Worm (Caenorhabditis elegans): ENCODE data around the gene twk-26.
A peak's percentile ranks its signal among the peaks of the same experiment; 100 is the strongest.

Gene twk-26

DNA sequence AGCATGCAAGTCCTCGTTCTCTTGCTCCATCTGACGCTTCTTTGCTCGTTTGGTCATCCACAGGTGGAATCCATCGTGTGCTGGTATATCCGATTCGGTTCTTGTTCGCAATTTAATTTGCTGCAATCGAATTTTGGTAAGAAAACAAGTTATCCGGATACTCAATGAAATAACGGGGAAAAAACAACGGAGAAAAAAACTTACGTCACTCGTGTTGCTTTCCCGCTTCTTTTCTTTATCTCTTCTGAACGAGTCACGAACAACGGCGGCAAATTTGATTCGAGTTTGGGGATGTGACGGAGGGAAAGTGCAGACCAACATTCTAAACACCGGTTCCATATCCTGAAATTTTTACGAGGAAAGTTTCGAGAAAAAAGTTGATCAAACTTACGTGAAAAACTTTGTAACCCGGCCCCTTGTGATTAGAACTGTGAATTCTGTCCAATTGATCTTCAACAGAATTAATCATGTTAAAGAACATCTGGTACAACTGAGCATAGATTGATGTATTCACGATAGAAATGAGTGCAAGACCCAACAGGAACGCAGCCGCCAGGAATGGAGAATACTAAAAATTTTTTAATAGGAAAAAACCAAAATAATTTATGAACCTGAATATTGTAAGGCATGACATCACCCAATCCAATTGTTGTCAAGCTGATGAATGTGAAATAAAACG, 3.2 kb downstream of the twk-26 start:
- TF ChIP-seq tbx-11 (GFP tag; IDR thresholded peaks at IDR 0.05), result no peak

DNA sequence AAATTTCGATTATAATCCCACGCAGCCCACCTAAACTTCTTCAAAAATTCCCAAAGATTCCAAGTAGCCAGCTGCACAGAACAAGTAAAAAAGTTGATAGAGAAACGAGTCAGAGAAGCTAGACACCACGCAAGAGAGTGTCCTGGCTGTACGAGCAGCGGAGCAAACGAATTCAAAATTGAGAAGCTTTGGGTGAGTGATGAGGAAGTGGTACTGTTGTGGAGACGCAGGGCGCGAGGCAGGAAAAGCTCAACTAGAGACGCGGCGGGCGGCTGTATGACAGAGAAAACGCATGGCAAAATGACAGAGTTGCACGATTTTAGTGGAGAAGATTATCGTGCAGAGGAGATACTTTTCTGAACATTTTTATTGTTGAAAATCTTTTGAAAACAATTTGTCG, 5.4 kb downstream of the twk-26 start:
- TF ChIP-seq tbx-37 (GFP tag; conservative IDR thresholded peaks at IDR 0.05) (no peak), scrt-1 (GFP tag; IDR thresholded peaks at IDR 0.05) (no peak), ceh-36 (tag; optimal IDR thresholded peaks at IDR 0.05) (no peak), F13C5.2 (tag; optimal IDR thresholded peaks at IDR 0.05) (no peak), ceh-13 (GFP tag; optimal IDR thresholded peaks at IDR 0.05) (no peak), B0310.2 (tag; optimal IDR thresholded peaks at IDR 0.05) (no peak), flt-1 (GFP tag; IDR thresholded peaks at IDR 0.05) (no peak), tbx-11 (GFP tag; IDR thresholded peaks at IDR 0.05) (no peak), hmbx-1 (tag; optimal IDR thresholded peaks at IDR 0.05) (no peak), sea-1 (GFP tag; conservative IDR thresholded peaks at IDR 0.05) (no peak), hmg-4 (GFP tag; optimal IDR thresholded peaks at IDR 0.05) (no peak), aly-1 (tag; optimal IDR thresholded peaks at IDR 0.05) (no peak), ama-1 (optimal IDR thresholded peaks at IDR 0.05) (no peak), ets-7 (tag; optimal IDR thresholded peaks at IDR 0.05) (no peak), hnd-1 (tag; optimal IDR thresholded peaks at IDR 0.05) (no peak), tra-4 (tag; optimal IDR thresholded peaks at IDR 0.05) (no peak), pes-1 (GFP tag; IDR thresholded peaks at IDR 0.05) (no peak)

DNA sequence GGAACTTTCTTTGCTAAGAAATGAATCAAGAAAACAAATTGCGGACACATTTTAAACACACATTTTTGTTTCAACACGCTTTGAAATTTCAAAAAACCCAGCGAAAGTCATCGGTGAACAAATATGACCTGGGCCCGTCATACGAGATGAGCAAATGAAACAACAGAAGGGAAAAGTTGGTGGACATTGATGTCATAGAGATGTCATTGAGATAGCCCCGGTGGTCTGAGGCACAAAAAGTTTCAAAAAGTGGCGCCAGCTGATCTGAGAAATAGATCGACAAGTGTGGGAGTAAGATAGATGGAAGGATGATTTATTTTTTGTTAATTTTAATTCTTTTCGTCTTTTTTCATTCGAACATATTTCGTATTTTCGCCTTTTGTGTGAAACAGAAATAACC, 5.9 kb downstream of the twk-26 start:
- no peak for TF ChIP-seq sea-1 (GFP tag; conservative IDR thresholded peaks at IDR 0.05)
- no peak for TF ChIP-seq hmbx-1 (tag; optimal IDR thresholded peaks at IDR 0.05)
- TF ChIP-seq tbx-37 (GFP tag; conservative IDR thresholded peaks at IDR 0.05), result no peak
- TF ChIP-seq F13C5.2 (tag; optimal IDR thresholded peaks at IDR 0.05), result no peak
- TF ChIP-seq hnd-1 (tag; optimal IDR thresholded peaks at IDR 0.05), result no peak
- no peak for TF ChIP-seq hmg-4 (GFP tag; optimal IDR thresholded peaks at IDR 0.05)
- no peak for TF ChIP-seq ama-1 (optimal IDR thresholded peaks at IDR 0.05)
- no peak for TF ChIP-seq tra-4 (tag; optimal IDR thresholded peaks at IDR 0.05)
- no peak for TF ChIP-seq scrt-1 (GFP tag; IDR thresholded peaks at IDR 0.05)

DNA sequence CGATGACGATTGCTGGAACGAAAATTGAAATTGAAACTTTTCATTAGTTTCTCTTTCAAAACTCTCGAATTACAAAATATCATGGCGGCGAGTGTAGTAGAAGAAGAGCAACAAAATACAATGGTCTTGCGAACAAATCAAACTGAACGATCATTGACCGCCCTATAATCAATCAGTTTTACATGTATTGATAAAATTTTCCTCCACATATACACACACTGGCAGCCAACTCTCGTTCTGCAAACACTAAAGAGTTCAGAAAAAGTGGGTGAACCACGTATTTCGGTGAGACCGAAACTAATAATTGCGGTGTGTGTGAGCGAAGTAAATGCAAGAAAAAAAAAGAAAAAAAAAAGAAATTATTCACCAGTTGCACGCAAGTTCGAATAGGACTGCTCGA, 7.4 kb downstream of the twk-26 start:
- TF ChIP-seq ama-1 (optimal IDR thresholded peaks at IDR 0.05) (no peak), flt-1 (GFP tag; IDR thresholded peaks at IDR 0.05) (no peak), tra-4 (tag; optimal IDR thresholded peaks at IDR 0.05) (no peak), ceh-13 (GFP tag; optimal IDR thresholded peaks at IDR 0.05) (no peak), ceh-36 (tag; optimal IDR thresholded peaks at IDR 0.05) (no peak), hmg-4 (GFP tag; optimal IDR thresholded peaks at IDR 0.05) (no peak), ets-7 (tag; optimal IDR thresholded peaks at IDR 0.05) (no peak), aly-1 (tag; optimal IDR thresholded peaks at IDR 0.05) (no peak), hnd-1 (tag; optimal IDR thresholded peaks at IDR 0.05) (no peak), tbx-37 (GFP tag; conservative IDR thresholded peaks at IDR 0.05) (no peak), F13C5.2 (tag; optimal IDR thresholded peaks at IDR 0.05) (no peak), hmbx-1 (tag; optimal IDR thresholded peaks at IDR 0.05) (no peak), tbx-11 (GFP tag; IDR thresholded peaks at IDR 0.05) (no peak)

DNA sequence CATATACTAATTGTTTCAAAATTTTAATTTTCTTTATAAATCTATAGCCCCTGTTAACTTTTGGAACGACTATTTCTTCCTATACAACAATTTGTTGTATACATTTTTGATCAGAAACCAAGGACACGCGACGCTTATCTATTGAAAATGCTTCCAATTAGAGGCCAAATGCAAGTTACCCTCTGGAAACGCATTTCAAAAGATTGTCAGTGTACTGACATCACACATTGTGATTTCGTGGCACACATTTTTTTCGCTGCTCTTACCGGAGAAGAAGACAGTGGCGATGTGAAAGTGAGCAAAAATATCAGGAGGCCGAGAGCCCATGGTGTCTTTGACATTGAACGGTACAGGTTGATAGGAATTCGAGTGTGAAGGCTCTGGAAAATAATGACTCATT, 9.2 kb downstream of the twk-26 start, which contains the start of gene cnnm-3:
cnnm-3 (minus strand) TSS at position 382 of the 400 bp plus-strand sequence.
- no peak for TF ChIP-seq hnd-1 (tag; optimal IDR thresholded peaks at IDR 0.05)
- no peak for TF ChIP-seq F13C5.2 (tag; optimal IDR thresholded peaks at IDR 0.05)
- no peak for TF ChIP-seq ceh-13 (GFP tag; optimal IDR thresholded peaks at IDR 0.05)
- TF ChIP-seq flt-1 (GFP tag; IDR thresholded peaks at IDR 0.05), result no peak
- no peak for TF ChIP-seq ama-1 (optimal IDR thresholded peaks at IDR 0.05)
- TF ChIP-seq B0310.2 (tag; optimal IDR thresholded peaks at IDR 0.05), result no peak
- no peak for TF ChIP-seq scrt-1 (GFP tag; IDR thresholded peaks at IDR 0.05)
- TF ChIP-seq tra-4 (tag; optimal IDR thresholded peaks at IDR 0.05), result no peak
- TF ChIP-seq hmg-4 (GFP tag; optimal IDR thresholded peaks at IDR 0.05), result no peak
- no peak for TF ChIP-seq tbx-11 (GFP tag; IDR thresholded peaks at IDR 0.05)
- TF ChIP-seq tbx-37 (GFP tag; conservative IDR thresholded peaks at IDR 0.05), result no peak
- no peak for TF ChIP-seq ets-7 (tag; optimal IDR thresholded peaks at IDR 0.05)
- no peak for TF ChIP-seq ceh-36 (tag; optimal IDR thresholded peaks at IDR 0.05)
- TF ChIP-seq aly-1 (tag; optimal IDR thresholded peaks at IDR 0.05), result no peak
- TF ChIP-seq sea-1 (GFP tag; conservative IDR thresholded peaks at IDR 0.05), result no peak
- TF ChIP-seq pes-1 (GFP tag; IDR thresholded peaks at IDR 0.05), result no peak
- TF ChIP-seq hmbx-1 (tag; optimal IDR thresholded peaks at IDR 0.05), result no peak

DNA sequence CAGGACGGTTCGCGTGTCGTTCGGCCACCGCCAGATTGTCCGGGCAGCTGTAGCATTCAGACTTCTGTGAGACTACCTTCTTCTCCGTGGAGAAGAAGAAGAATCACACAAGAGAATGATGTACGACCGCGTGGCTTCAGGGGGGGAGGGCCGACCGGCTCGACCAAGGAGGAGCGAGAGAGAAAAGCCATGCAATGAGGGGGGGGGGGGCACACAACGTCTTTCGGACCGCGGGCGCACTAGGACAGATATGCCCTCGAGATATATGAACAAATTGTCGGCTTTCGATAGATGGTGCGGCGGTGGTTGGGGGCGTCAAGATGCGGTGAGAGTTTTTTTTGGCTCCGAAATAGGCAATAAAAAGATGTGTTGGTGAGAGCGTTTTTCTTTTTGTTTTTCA, 14.0 kb downstream of the twk-26 start:
- no peak for TF ChIP-seq ceh-13 (GFP tag; optimal IDR thresholded peaks at IDR 0.05)
- TF ChIP-seq ama-1 (optimal IDR thresholded peaks at IDR 0.05), result no peak
- no peak for TF ChIP-seq tbx-11 (GFP tag; IDR thresholded peaks at IDR 0.05)
- TF ChIP-seq aly-1 (tag; optimal IDR thresholded peaks at IDR 0.05), result no peak
- TF ChIP-seq hmg-4 (GFP tag; optimal IDR thresholded peaks at IDR 0.05), result peak; percentile 50
- TF ChIP-seq ets-7 (tag; optimal IDR thresholded peaks at IDR 0.05), result no peak

DNA sequence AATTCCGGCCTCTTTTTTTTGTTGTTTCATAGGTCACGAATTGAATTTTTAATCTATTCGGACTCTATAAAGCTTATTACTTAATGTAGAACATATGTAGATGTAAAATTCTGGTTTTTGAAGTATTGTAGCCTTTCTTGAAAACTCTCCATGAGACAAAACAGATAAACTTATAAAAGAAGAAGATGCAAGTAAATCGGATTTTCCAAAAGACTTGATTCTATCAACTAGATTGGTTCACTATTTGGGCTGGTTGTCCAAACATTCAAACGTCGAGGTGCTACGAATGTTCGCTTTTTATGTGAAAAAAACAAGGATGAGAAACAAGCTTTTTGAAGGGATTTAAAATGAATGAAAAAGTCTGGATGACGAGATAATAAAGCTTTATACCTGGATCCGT, 14.6 kb downstream of the twk-26 start:
- TF ChIP-seq sea-1 (GFP tag; conservative IDR thresholded peaks at IDR 0.05), result no peak
- no peak for TF ChIP-seq flt-1 (GFP tag; IDR thresholded peaks at IDR 0.05)
- TF ChIP-seq tbx-11 (GFP tag; IDR thresholded peaks at IDR 0.05), result no peak
- TF ChIP-seq aly-1 (tag; optimal IDR thresholded peaks at IDR 0.05), result no peak
- no peak for TF ChIP-seq hmg-4 (GFP tag; optimal IDR thresholded peaks at IDR 0.05)
- TF ChIP-seq F13C5.2 (tag; optimal IDR thresholded peaks at IDR 0.05), result no peak
- no peak for TF ChIP-seq scrt-1 (GFP tag; IDR thresholded peaks at IDR 0.05)
- TF ChIP-seq ceh-36 (tag; optimal IDR thresholded peaks at IDR 0.05), result no peak
- no peak for TF ChIP-seq ama-1 (optimal IDR thresholded peaks at IDR 0.05)
- no peak for TF ChIP-seq pes-1 (GFP tag; IDR thresholded peaks at IDR 0.05)
- no peak for TF ChIP-seq hnd-1 (tag; optimal IDR thresholded peaks at IDR 0.05)

DNA sequence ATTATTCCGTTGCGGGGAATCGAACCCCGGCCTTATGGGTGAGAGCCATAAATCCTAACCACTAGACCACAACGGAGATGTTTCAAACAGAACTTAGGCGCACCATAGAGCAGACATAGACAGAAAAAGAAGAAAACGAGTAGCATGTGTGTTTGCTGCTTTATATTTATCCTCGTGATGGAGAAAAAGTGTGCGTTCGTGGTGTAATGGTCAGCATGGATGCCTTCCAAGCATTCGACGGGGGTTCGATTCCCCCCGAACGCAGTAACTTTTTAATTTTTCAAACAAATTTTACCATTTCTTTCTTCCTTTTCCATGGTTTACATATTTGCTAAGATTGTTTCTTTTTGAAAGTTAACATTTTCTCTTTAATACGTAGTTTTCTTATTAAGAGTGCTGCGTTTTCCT, 18.6 kb downstream of the twk-26 start:
- TF ChIP-seq flt-1 (GFP tag; IDR thresholded peaks at IDR 0.05), result peak; percentile 94
- TF ChIP-seq hmbx-1 (tag; optimal IDR thresholded peaks at IDR 0.05), result peak; percentile 86
- peak; percentile 98 for TF ChIP-seq F13C5.2 (tag; optimal IDR thresholded peaks at IDR 0.05)
- peak; percentile 98 for TF ChIP-seq sea-1 (GFP tag; conservative IDR thresholded peaks at IDR 0.05)
- TF ChIP-seq ama-1 (optimal IDR thresholded peaks at IDR 0.05), result no peak
- peak; percentile 95 for TF ChIP-seq scrt-1 (GFP tag; IDR thresholded peaks at IDR 0.05)
- peak; percentile 92 for TF ChIP-seq hnd-1 (tag; optimal IDR thresholded peaks at IDR 0.05)
- TF ChIP-seq tra-4 (tag; optimal IDR thresholded peaks at IDR 0.05), result peak; percentile 77
- TF ChIP-seq ceh-13 (GFP tag; optimal IDR thresholded peaks at IDR 0.05), result peak; percentile 85
- TF ChIP-seq aly-1 (tag; optimal IDR thresholded peaks at IDR 0.05), result peak; percentile 89
- peak; percentile 91 for TF ChIP-seq tbx-37 (GFP tag; conservative IDR thresholded peaks at IDR 0.05)
- TF ChIP-seq ets-7 (tag; optimal IDR thresholded peaks at IDR 0.05), result peak; percentile 91
- peak; percentile 96 for TF ChIP-seq tbx-11 (GFP tag; IDR thresholded peaks at IDR 0.05)
- peak; percentile 84 for TF ChIP-seq B0310.2 (tag; optimal IDR thresholded peaks at IDR 0.05)
- peak; percentile 94 for TF ChIP-seq pes-1 (GFP tag; IDR thresholded peaks at IDR 0.05)
- peak; percentile 88 for TF ChIP-seq ceh-36 (tag; optimal IDR thresholded peaks at IDR 0.05)
- TF ChIP-seq hmg-4 (GFP tag; optimal IDR thresholded peaks at IDR 0.05), result peak; percentile 90
